Worm (Caenorhabditis elegans): ENCODE results near the gene pqn-15.

DNA sequence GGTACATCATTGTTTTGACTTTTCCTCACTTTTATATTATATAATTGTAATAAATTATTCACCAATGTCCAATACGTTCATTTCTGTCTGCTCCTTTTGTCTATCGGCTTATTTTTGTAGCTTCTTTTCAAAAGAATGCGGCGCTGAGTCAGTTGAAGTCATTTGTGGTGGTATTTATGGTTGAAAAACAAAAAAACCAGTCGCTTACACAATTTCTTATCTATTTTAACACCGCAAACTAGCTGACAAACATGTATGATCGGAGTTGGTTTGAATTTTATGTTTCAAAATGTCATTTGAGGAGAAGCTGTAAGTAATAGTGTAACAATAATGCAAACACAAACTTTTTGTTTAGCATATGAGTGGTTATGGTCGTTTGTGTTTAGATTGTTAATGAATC lies 22.8 kb downstream of the pqn-15 start, which contains the start of gene ets-10:
- TF ChIP-seq ztf-26 (tag; optimal IDR thresholded peaks at IDR 0.05) (no peak), aptf-3 (GFP tag; IDR thresholded peaks at IDR 0.05) (no peak), B0261.1 (tag; optimal IDR thresholded peaks at IDR 0.05) (no peak), B0019.2 (GFP tag; conservative IDR thresholded peaks at IDR 0.05) (no peak), hmg-1.2 (GFP tag; IDR thresholded peaks at IDR 0.05) (no peak), somi-1 (GFP tag; optimal IDR thresholded peaks at IDR 0.05) (no peak), T26A5.8 (tag; optimal IDR thresholded peaks at IDR 0.05) (no peak), dpl-1 (GFP tag; optimal IDR thresholded peaks at IDR 0.05) (no peak)
